Worm (Caenorhabditis elegans) whole organism, late embryonic: Measurements from ENCODE around the gene C04E6.7.

ENCODE experiments used
- ceh-9 ChIP-seq: sonication (generic microtip); optimal IDR thresholded peaks from 2 replicates; lab custom pipeline; 2016; ENCODE audit warnings: mild to moderate bottlenecking, missing genetic modification characterization, inconsistent platforms, missing compliant biosample characterization
- lin-11 ChIP-seq: fragments of 200-800 bp; sonication (Bioruptor generic); optimal IDR thresholded peaks from 2 replicates; lab custom pipeline; 2018; ENCODE audit warnings: mild to moderate bottlenecking, missing genetic modification characterization, missing compliant biosample characterization
- nhr-11 ChIP-seq: fragments of 150-350 bp; optimal IDR thresholded peaks from 2 replicates; lab custom pipeline; 2014; ENCODE audit warnings: missing biosample characterization, missing genetic modification characterization
- pha-4 ChIP-seq: fragments of 150-350 bp; optimal IDR thresholded peaks from 2 replicates; lab custom pipeline; 2018; ENCODE audit warnings: missing biosample characterization, missing genetic modification reagents, missing genetic modification characterization
- sox-4 ChIP-seq: sonication (generic microtip); optimal IDR thresholded peaks from 2 replicates; lab custom pipeline; 2017; ENCODE audit warnings: mild to moderate bottlenecking, missing genetic modification characterization, inconsistent platforms, missing compliant biosample characterization
- unc-42 ChIP-seq: sonication (generic microtip); optimal IDR thresholded peaks from 2 replicates; lab custom pipeline; 2016; ENCODE audit warnings: missing genotype, missing genetic modification characterization, missing compliant biosample characterization
- zip-5 ChIP-seq: sonication (generic microtip); optimal IDR thresholded peaks from 2 replicates; lab custom pipeline; 2016; ENCODE audit warnings: missing genetic modification characterization, missing compliant biosample characterization

- no peak for TF ChIP-seq unc-42 (tag; lab: Kevin White, UChicago)
- no peak for TF ChIP-seq ceh-9
- no peak for TF ChIP-seq zip-5 (tag; lab: Kevin White, UChicago)
- TF ChIP-seq pha-4 = no peak
- TF ChIP-seq nhr-11 = no peak
- TF ChIP-seq lin-11 (tag; lab: Kevin White, UChicago) = no peak
- TF ChIP-seq sox-4 (tag; lab: Kevin White, UChicago) = no peak
These were observed 14.0 kb downstream of the C04E6.7 start, which contains the start of gene C04E6.4 for ce11 chrV:5907090-5907489.
